Worm (Caenorhabditis elegans): ENCODE results near the gene mdf-2.

DNA sequence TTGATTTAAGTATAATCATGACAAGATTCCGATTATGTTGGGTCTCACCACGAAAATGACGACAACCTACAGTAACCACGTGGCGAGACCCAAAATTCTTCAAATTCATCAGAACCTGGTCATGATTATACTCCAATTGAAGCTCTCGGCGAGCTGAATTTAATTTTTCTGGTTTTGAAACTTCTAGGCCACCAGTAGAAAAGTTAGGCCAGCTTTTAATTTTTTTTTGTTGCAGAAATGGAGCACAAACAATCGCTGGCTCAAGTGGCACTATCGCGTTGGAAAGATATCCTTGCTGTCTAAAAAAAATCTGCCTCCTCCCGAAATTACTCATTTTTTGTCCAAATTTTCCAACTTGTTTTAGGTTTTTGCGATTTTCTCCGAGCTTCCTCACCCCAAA is 34.4 kb downstream of the mdf-2 start:
- no peak for TF ChIP-seq unc-86 (tag; optimal IDR thresholded peaks at IDR 0.05)
- TF ChIP-seq ceh-48 (tag; optimal IDR thresholded peaks at IDR 0.05), result no peak
- TF ChIP-seq nhr-11 (tag; optimal IDR thresholded peaks at IDR 0.05), result no peak
- TF ChIP-seq syd-9 (tag; optimal IDR thresholded peaks at IDR 0.05), result no peak
- TF ChIP-seq pha-4 (tag; optimal IDR thresholded peaks at IDR 0.05), result no peak
- TF ChIP-seq dve-1 (tag; optimal IDR thresholded peaks at IDR 0.05), result no peak
- no peak for TF ChIP-seq lin-11 (tag; optimal IDR thresholded peaks at IDR 0.05)
- TF ChIP-seq pqm-1 (tag; optimal IDR thresholded peaks at IDR 0.05), result no peak
- no peak for TF ChIP-seq elt-2 (tag; optimal IDR thresholded peaks at IDR 0.05)
- no peak for TF ChIP-seq tbx-2 (tag; optimal IDR thresholded peaks at IDR 0.05)
